Fruit fly (Drosophila melanogaster) whole organism, embryonic: Measurements from ENCODE around the gene Alh.
A peak's percentile ranks its signal among the peaks of the same experiment; 100 is the strongest.

Source experiments
- Asciz ChIP-seq: fragments of 200-800 bp; sonication (Bioruptor generic); optimal IDR thresholded peaks from 2 replicates; lab custom pipeline; 2017; ENCODE audit warnings: missing biosample characterization, mild to moderate bottlenecking, missing genetic modification characterization, missing genetic modification reagents
- C15 ChIP-seq: fragments of 200-800 bp; sonication (Bioruptor generic); IDR thresholded peaks from 3 replicates; pipeline ENCODE4 v1.3.6; 2022; ENCODE audit warnings: missing biosample characterization, missing genetic modification characterization
- CG10209 ChIP-seq: fragments of 200-800 bp; sonication (Bioruptor generic); optimal IDR thresholded peaks from 3 replicates; lab custom pipeline; 2017; ENCODE audit warnings: missing biosample characterization, mild to moderate bottlenecking, missing genetic modification characterization, missing genetic modification reagents
- CG11504 ChIP-seq: fragments of 200-800 bp; sonication (Bioruptor generic); optimal IDR thresholded peaks from 3 replicates; lab custom pipeline; 2019; ENCODE audit warnings: missing biosample characterization, mild to moderate bottlenecking, missing genetic modification characterization, moderate library complexity
- CG12219 ChIP-seq: fragments of 200-800 bp; sonication (Bioruptor generic); optimal IDR thresholded peaks from 3 replicates; lab custom pipeline; 2018; ENCODE audit warnings: missing biosample characterization, mild to moderate bottlenecking, missing genetic modification characterization
- CG13123 ChIP-seq: fragments of 200-800 bp; sonication (Bioruptor generic); optimal IDR thresholded peaks from 2 replicates; lab custom pipeline; 2016; ENCODE audit warnings: missing biosample characterization, missing genetic modification characterization
- CG1792 ChIP-seq: fragments of 200-800 bp; sonication (Bioruptor generic); optimal IDR thresholded peaks from 2 replicates; lab custom pipeline; 2016; ENCODE audit warnings: missing biosample characterization, missing genetic modification characterization
- CG18262 ChIP-seq: fragments of 200-800 bp; optimal IDR thresholded peaks from 3 replicates; lab custom pipeline; 2019; ENCODE audit warnings: missing biosample characterization, mild to moderate bottlenecking, missing genetic modification characterization, moderate library complexity
- CG18619 ChIP-seq: fragments of 200-800 bp; sonication (Bioruptor generic); optimal IDR thresholded peaks from 3 replicates; lab custom pipeline; 2017; ENCODE audit warnings: missing biosample characterization, mild to moderate bottlenecking, missing genetic modification characterization
- CG2199 ChIP-seq: fragments of 200-800 bp; sonication (Bioruptor generic); IDR thresholded peaks from 3 replicates; pipeline ENCODE4 v1.3.6; 2022; ENCODE audit warnings: missing biosample characterization, missing genetic modification characterization
- CG31224 ChIP-seq: fragments of 200-800 bp; sonication (Bioruptor generic); IDR thresholded peaks from 2 replicates; pipeline ENCODE4 v1.3.6; 2022; ENCODE audit warnings: missing biosample characterization, missing genetic modification characterization
- CG32532 ChIP-seq: fragments of 200-800 bp; sonication (Bioruptor generic); IDR thresholded peaks from 2 replicates; pipeline ENCODE4 v1.3.6; 2022; ENCODE audit warnings: missing biosample characterization, missing genetic modification characterization
- CG4282 ChIP-seq: fragments of 200-800 bp; sonication (Bioruptor generic); optimal IDR thresholded peaks from 2 replicates; lab custom pipeline; 2016; ENCODE audit warnings: missing biosample characterization, missing genetic modification characterization
- CG4854 ChIP-seq: fragments of 200-800 bp; sonication (Bioruptor generic); optimal IDR thresholded peaks from 2 replicates; lab custom pipeline; 2016; ENCODE audit warnings: missing biosample characterization, missing genetic modification characterization, inconsistent platforms
- CG5180 ChIP-seq: fragments of 200-800 bp; sonication (Bioruptor generic); optimal IDR thresholded peaks from 3 replicates; lab custom pipeline; 2017; ENCODE audit warnings: missing biosample characterization, missing genetic modification characterization, mild to moderate bottlenecking, moderate library complexity, missing genetic modification reagents
- CHES-1-like ChIP-seq: fragments of 200-800 bp; sonication (Bioruptor generic); optimal IDR thresholded peaks from 2 replicates; lab custom pipeline; 2016; ENCODE audit warnings: missing biosample characterization, missing genetic modification characterization
- Camta ChIP-seq: fragments of 200-800 bp; sonication (Bioruptor generic); optimal IDR thresholded peaks from 2 replicates; lab custom pipeline; 2016; ENCODE audit warnings: missing biosample characterization, missing genetic modification characterization
- CoRest ChIP-seq: fragments of 200-800 bp; sonication (Bioruptor generic); optimal IDR thresholded peaks from 3 replicates; lab custom pipeline; 2018; ENCODE audit warnings: missing biosample characterization, mild to moderate bottlenecking, missing genetic modification characterization, moderate library complexity
- D ChIP-seq, 2 experiments: fragments of 200-800 bp in 1 of 2; fragments of >200 bp in 1 of 2; sonication (Bioruptor generic) in 1 of 2; optimal IDR thresholded peaks; 2 replicates in 1 of 2; 3 replicates in 1 of 2; lab custom pipeline; 2017; ENCODE audit warnings: mild to moderate bottlenecking in 1 of 2, missing biosample characterization in 1 of 2, missing genetic modification characterization in 1 of 2, missing genetic modification reagents in 1 of 2
- D19A ChIP-seq: fragments of 200-800 bp; optimal IDR thresholded peaks from 3 replicates; lab custom pipeline; 2019; ENCODE audit warnings: missing biosample characterization, mild to moderate bottlenecking, missing genetic modification characterization, moderate library complexity
- Dll ChIP-seq: fragments of 200-800 bp; sonication (Bioruptor generic); IDR thresholded peaks from 4 replicates; pipeline ENCODE4 v1.3.6; 2022; ENCODE audit warnings: missing biosample characterization, missing genetic modification characterization; ENCODE audit not compliant: partially characterized antibody
- Ets97D ChIP-seq: fragments of 200-800 bp; sonication (Bioruptor generic); optimal IDR thresholded peaks from 3 replicates; lab custom pipeline; 2016; ENCODE audit warnings: missing biosample characterization, missing genetic modification characterization
- Gsc ChIP-seq: fragments of 200-800 bp; sonication (Bioruptor generic); IDR thresholded peaks from 2 replicates; pipeline ENCODE4 v1.3.6; 2022; ENCODE audit warnings: missing biosample characterization, missing genetic modification characterization
- Gug ChIP-seq: fragments of 200-800 bp; sonication (Bioruptor generic); IDR thresholded peaks from 4 replicates; pipeline ENCODE4 v1.3.6; 2022; ENCODE audit warnings: missing biosample characterization, missing genetic modification characterization
- HLH3B ChIP-seq: fragments of 200-800 bp; sonication (Bioruptor generic); IDR thresholded peaks from 2 replicates; pipeline ENCODE4 v1.3.6; 2022; ENCODE audit warnings: missing biosample characterization, missing genetic modification characterization
- HLH4C ChIP-seq: fragments of 200-800 bp; sonication (Bioruptor generic); IDR thresholded peaks from 3 replicates; pipeline ENCODE4 v1.3.6; 2022; ENCODE audit warnings: missing biosample characterization, missing genetic modification characterization; ENCODE audit not compliant: partially characterized antibody
- HmgZ ChIP-seq: fragments of 200-800 bp; sonication (Bioruptor generic); optimal IDR thresholded peaks from 2 replicates; lab custom pipeline; 2018; ENCODE audit warnings: missing biosample characterization, mild to moderate bottlenecking, missing genetic modification characterization
- MBD-R2 ChIP-seq: fragments of 200-800 bp; sonication (Bioruptor generic); IDR thresholded peaks from 2 replicates; pipeline ENCODE4 v1.3.6; 2022; ENCODE audit warnings: missing biosample characterization, missing genetic modification characterization
- Meics ChIP-seq: fragments of 200-800 bp; sonication (Bioruptor generic); optimal IDR thresholded peaks from 2 replicates; lab custom pipeline; 2017; ENCODE audit warnings: missing biosample characterization, mild to moderate bottlenecking, missing genetic modification characterization
- Mrtf ChIP-seq: fragments of 200-800 bp; sonication (Bioruptor generic); IDR thresholded peaks from 3 replicates; pipeline ENCODE4 v1.3.6; 2022; ENCODE audit warnings: missing biosample characterization, missing genetic modification characterization
- Oli ChIP-seq: fragments of 200-800 bp; sonication (Bioruptor generic); optimal IDR thresholded peaks from 2 replicates; lab custom pipeline; 2018; ENCODE audit warnings: missing biosample characterization, mild to moderate bottlenecking, missing genetic modification characterization, moderate library complexity
- Ptx1 ChIP-seq: fragments of 200-800 bp; sonication (Bioruptor generic); IDR thresholded peaks from 2 replicates; pipeline ENCODE4 v1.3.6; 2022; ENCODE audit warnings: missing biosample characterization, missing genetic modification characterization
- Rfx ChIP-seq: fragments of 200-800 bp; sonication (Bioruptor generic); IDR thresholded peaks from 2 replicates; pipeline ENCODE4 v1.3.6; 2022; ENCODE audit warnings: missing biosample characterization, missing genetic modification characterization
- Sox102F ChIP-seq: fragments of 200-800 bp; sonication (Bioruptor generic); optimal IDR thresholded peaks from 2 replicates; lab custom pipeline; 2018; ENCODE audit warnings: missing biosample characterization, mild to moderate bottlenecking, missing genetic modification characterization, moderate library complexity
- Stat92E ChIP-seq, 3 experiments: fragments of >200 bp in 2 of 3; fragments of 200-800 bp in 1 of 3; sonication (Bioruptor generic) in 1 of 3; optimal IDR thresholded peaks; 2 replicates each; lab custom pipeline; 2017 to 2019; ENCODE audit warnings: missing biosample characterization in 3 of 3, missing genetic modification characterization in 3 of 3, mild to moderate bottlenecking in 1 of 3, moderate library complexity in 1 of 3
- Tbp ChIP-seq: fragments of >200 bp; optimal IDR thresholded peaks from 2 replicates; lab custom pipeline; 2018; ENCODE audit warnings: missing biosample characterization, missing genetic modification characterization
- YL-1 ChIP-seq: fragments of 200-800 bp; sonication (Bioruptor generic); optimal IDR thresholded peaks from 3 replicates; lab custom pipeline; 2017; ENCODE audit warnings: missing biosample characterization, mild to moderate bottlenecking, missing genetic modification characterization
- chif ChIP-seq, 2 experiments: fragments of 200-800 bp; sonication (Bioruptor generic); optimal IDR thresholded peaks; 3 replicates each; lab custom pipeline; 2016; ENCODE audit warnings: missing biosample characterization in 2 of 2, missing genetic modification characterization in 2 of 2
- dati ChIP-seq: fragments of 200-800 bp; sonication (Bioruptor generic); IDR thresholded peaks from 2 replicates; pipeline ENCODE4 v1.3.6; 2022; ENCODE audit warnings: missing biosample characterization, missing genetic modification characterization
- dimm ChIP-seq: fragments of 200-800 bp; sonication (Bioruptor generic); IDR thresholded peaks from 2 replicates; pipeline ENCODE4 v1.3.6; 2022; ENCODE audit warnings: missing biosample characterization, missing genetic modification characterization
- en ChIP-seq: fragments of 200-800 bp; sonication (Bioruptor generic); optimal IDR thresholded peaks from 2 replicates; lab custom pipeline; 2016; ENCODE audit warnings: missing biosample characterization, missing genetic modification characterization
- fd3F ChIP-seq: fragments of 200-800 bp; sonication (Bioruptor generic); optimal IDR thresholded peaks from 2 replicates; lab custom pipeline; 2018; ENCODE audit warnings: missing biosample characterization, mild to moderate bottlenecking, missing genetic modification characterization, moderate library complexity
- gce ChIP-seq: fragments of 200-800 bp; sonication (Bioruptor generic); IDR thresholded peaks from 3 replicates; pipeline ENCODE4 v1.3.6; 2022; ENCODE audit warnings: missing biosample characterization, missing genetic modification characterization
- gcm2 ChIP-seq: fragments of 200-800 bp; sonication (Bioruptor generic); optimal IDR thresholded peaks from 2 replicates; lab custom pipeline; 2016; ENCODE audit warnings: missing biosample characterization, missing genetic modification characterization
- lola ChIP-seq, 3 experiments: fragments of >200 bp in 2 of 3; fragments of 200-800 bp in 1 of 3; sonication (Bioruptor generic) in 1 of 3; optimal IDR thresholded peaks; 2 replicates each; lab custom pipeline; 2017 to 2019; ENCODE audit warnings: missing biosample characterization in 3 of 3, missing genetic modification characterization in 3 of 3, mild to moderate bottlenecking in 1 of 3, moderate library complexity in 1 of 3
- prd ChIP-seq, 3 experiments: fragments of >200 bp in 2 of 3; fragments of 200-800 bp in 1 of 3; sonication (Bioruptor generic) in 1 of 3; optimal IDR thresholded peaks in 2 of 3; IDR thresholded peaks in 1 of 3; 2 replicates in 2 of 3; 3 replicates in 1 of 3; pipeline versions ENCODE4 v1.3.6 to Lab custom; 2017 to 2022; ENCODE audit warnings: missing biosample characterization in 1 of 3, missing genetic modification characterization in 1 of 3
- sd ChIP-seq: fragments of 200-800 bp; sonication (Bioruptor generic); optimal IDR thresholded peaks from 3 replicates; lab custom pipeline; 2018; ENCODE audit warnings: missing biosample characterization, mild to moderate bottlenecking, missing genetic modification characterization, moderate library complexity
- sob ChIP-seq: fragments of 200-800 bp; sonication (Bioruptor generic); IDR thresholded peaks from 2 replicates; pipeline ENCODE4 v1.3.6; 2022; ENCODE audit warnings: missing biosample characterization, missing genetic modification characterization
- stwl ChIP-seq: fragments of 200-800 bp; sonication (Bioruptor generic); optimal IDR thresholded peaks from 3 replicates; lab custom pipeline; 2018; ENCODE audit warnings: missing biosample characterization, mild to moderate bottlenecking, missing genetic modification characterization, moderate library complexity

Gene Alh

dm6 chr3R:7154586-7155357 is 30.8 kb upstream of the Alh start, which contains the start of gene MAGE (continued):
- TF ChIP-seq stwl (tag; lab: Kevin White, UChicago) (peak; percentile 46), CG10209 (GFP tag; lab: Kevin White, UChicago) (no peak), gcm2 (GFP tag; lab: Kevin White, UChicago) (no peak), CHES-1-like (GFP tag; lab: Kevin White, UChicago) (no peak), CG13123 (GFP tag; lab: Kevin White, UChicago) (no peak), sob (GFP tag; lab: Robert Waterston, UW) (no peak), CG11504 (no peak), Stat92E (GFP tag; optimal IDR thresholded peaks at IDR 0.05; lab: Kevin White, UChicago) (no peak), CG32532 (GFP tag; lab: Robert Waterston, UW) (no peak), Ptx1 (GFP tag; lab: Robert Waterston, UW) (no peak), Meics (GFP tag; lab: Kevin White, UChicago) (no peak), Camta (GFP tag; lab: Kevin White, UChicago) (no peak), fd3F (GFP tag; lab: Kevin White, UChicago) (no peak), Gsc (GFP tag; lab: Robert Waterston, UW) (no peak), Mrtf (GFP tag; lab: Robert Waterston, UW) (no peak), Rfx (GFP tag; lab: Robert Waterston, UW) (no peak), Oli (tag; lab: Kevin White, UChicago) (no peak), CG12219 (GFP tag; lab: Kevin White, UChicago) (no peak), CG31224 (GFP tag; lab: Robert Waterston, UW) (no peak), CG2199 (GFP tag; lab: Robert Waterston, UW) (no peak), chif (GFP tag; optimal IDR thresholded peaks at IDR 0.05; lab: Kevin White, UChicago) (no peak), MBD-R2 (peak; percentile 71), HmgZ (no peak), Ets97D (GFP tag; lab: Kevin White, UChicago) (no peak), CG4282 (no peak), prd (optimal IDR thresholded peaks at IDR 0.05; lab: Kevin White, UChicago) (no peak), prd (GFP tag; IDR thresholded peaks at IDR 0.05; lab: Robert Waterston, UW) (no peak), CG4854 (no peak), lola (GFP tag; optimal IDR thresholded peaks at IDR 0.05; lab: Kevin White, UChicago) (no peak), YL-1 (GFP tag; lab: Kevin White, UChicago) (peak; percentile 3), en (GFP tag; lab: Kevin White, UChicago) (no peak), gce (no peak), sd (tag; lab: Kevin White, UChicago) (peak; percentile 86), CG5180 (GFP tag; lab: Kevin White, UChicago) (no peak), Sox102F (GFP tag; lab: Kevin White, UChicago) (no peak), dimm (GFP tag; lab: Robert Waterston, UW) (no peak), Dll (GFP tag; lab: Robert Waterston, UW) (no peak), CG18262 (tag; lab: Kevin White, UChicago) (no peak), Asciz (no peak), C15 (GFP tag; lab: Robert Waterston, UW) (no peak), Gug (no peak), Tbp (GFP tag; lab: Kevin White, UChicago) (no peak), CG18619 (GFP tag; lab: Kevin White, UChicago) (no peak), HLH4C (GFP tag; lab: Robert Waterston, UW) (no peak), CoRest (tag; lab: Kevin White, UChicago) (no peak), D19A (tag; lab: Kevin White, UChicago) (no peak), CG1792 (GFP tag; lab: Kevin White, UChicago) (no peak), HLH3B (GFP tag; lab: Robert Waterston, UW) (no peak), D (optimal IDR thresholded peaks at IDR 0.05; lab: Kevin White, UChicago) (no peak), D (GFP tag; optimal IDR thresholded peaks at IDR 0.05; lab: Kevin White, UChicago) (no peak), dati (GFP tag; lab: Robert Waterston, UW) (no peak)
